Fruit fly (Drosophila melanogaster) whole organism, embryonic: ENCODE measurements around the gene HisCl1.

ENCODE experiments used
- Adf1 ChIP-seq: fragments of 200-800 bp; sonication (Bioruptor generic); IDR thresholded peaks from 2 replicates; pipeline ENCODE4 v1.3.6; 2022; ENCODE audit warnings: missing biosample characterization, missing genetic modification characterization
- Bgb ChIP-seq: fragments of 200-800 bp; sonication (Bioruptor generic); IDR thresholded peaks from 2 replicates; pipeline ENCODE4 v1.3.6; 2022; ENCODE audit warnings: missing biosample characterization, missing genetic modification characterization; ENCODE audit not compliant: partially characterized antibody
- BtbVII ChIP-seq: fragments of 200-800 bp; sonication (Bioruptor generic); optimal IDR thresholded peaks from 3 replicates; lab custom pipeline; 2017; ENCODE audit warnings: missing biosample characterization, mild to moderate bottlenecking, missing genetic modification characterization
- C15 ChIP-seq: fragments of 200-800 bp; sonication (Bioruptor generic); IDR thresholded peaks from 3 replicates; pipeline ENCODE4 v1.3.6; 2022; ENCODE audit warnings: missing biosample characterization, missing genetic modification characterization
- CG10654 ChIP-seq: fragments of 200-800 bp; sonication (Bioruptor generic); optimal IDR thresholded peaks from 2 replicates; lab custom pipeline; 2016; ENCODE audit warnings: missing biosample characterization, missing genetic modification characterization
- CG11093 ChIP-seq: fragments of 200-800 bp; sonication (Bioruptor generic); IDR thresholded peaks from 3 replicates; pipeline ENCODE4 v1.3.6; 2022; ENCODE audit warnings: missing biosample characterization, missing genetic modification characterization
- CG12236 ChIP-seq: fragments of 200-800 bp; sonication (Bioruptor generic); optimal IDR thresholded peaks from 2 replicates; lab custom pipeline; 2016; ENCODE audit warnings: missing biosample characterization, missing genetic modification characterization
- CG1602 ChIP-seq: fragments of 200-800 bp; sonication (Bioruptor generic); optimal IDR thresholded peaks from 3 replicates; lab custom pipeline; 2016; ENCODE audit warnings: missing biosample characterization, missing genetic modification characterization
- CG1832 ChIP-seq: fragments of 200-800 bp; sonication (Bioruptor generic); optimal IDR thresholded peaks from 2 replicates; lab custom pipeline; 2017; ENCODE audit warnings: missing biosample characterization, mild to moderate bottlenecking, missing genetic modification characterization, inconsistent platforms
- CG43689 ChIP-seq: fragments of 200-800 bp; sonication (Bioruptor generic); IDR thresholded peaks from 2 replicates; pipeline ENCODE4 v1.3.6; 2022; ENCODE audit warnings: missing biosample characterization, missing genetic modification characterization
- CG4707 ChIP-seq: fragments of 200-800 bp; sonication (Bioruptor generic); optimal IDR thresholded peaks from 2 replicates; lab custom pipeline; 2018; ENCODE audit warnings: missing biosample characterization, mild to moderate bottlenecking, missing genetic modification characterization, moderate library complexity
- CG7987 ChIP-seq: fragments of 200-800 bp; sonication (Bioruptor generic); optimal IDR thresholded peaks from 2 replicates; lab custom pipeline; 2018; ENCODE audit warnings: missing biosample characterization, mild to moderate bottlenecking, missing genetic modification characterization, moderate library complexity
- CG8478 ChIP-seq: fragments of >200 bp; optimal IDR thresholded peaks from 2 replicates; lab custom pipeline; 2018
- CG8765 ChIP-seq: fragments of 200-800 bp; sonication (Bioruptor generic); IDR thresholded peaks from 2 replicates; pipeline ENCODE4 v1.3.6; 2022; ENCODE audit warnings: missing biosample characterization, missing genetic modification characterization
- CG9609 ChIP-seq: fragments of 200-800 bp; sonication (Bioruptor generic); optimal IDR thresholded peaks from 3 replicates; lab custom pipeline; 2016; ENCODE audit warnings: missing biosample characterization, missing genetic modification characterization
- CoRest ChIP-seq: fragments of 200-800 bp; sonication (Bioruptor generic); optimal IDR thresholded peaks from 3 replicates; lab custom pipeline; 2018; ENCODE audit warnings: missing biosample characterization, mild to moderate bottlenecking, missing genetic modification characterization, moderate library complexity
- Dip3 ChIP-seq: fragments of 200-800 bp; sonication (Bioruptor generic); optimal IDR thresholded peaks from 3 replicates; lab custom pipeline; 2016; ENCODE audit warnings: missing biosample characterization, missing genetic modification characterization
- Dll ChIP-seq: fragments of 200-800 bp; sonication (Bioruptor generic); IDR thresholded peaks from 4 replicates; pipeline ENCODE4 v1.3.6; 2022; ENCODE audit warnings: missing biosample characterization, missing genetic modification characterization; ENCODE audit not compliant: partially characterized antibody
- HLH3B ChIP-seq: fragments of 200-800 bp; sonication (Bioruptor generic); IDR thresholded peaks from 2 replicates; pipeline ENCODE4 v1.3.6; 2022; ENCODE audit warnings: missing biosample characterization, missing genetic modification characterization
- Hey ChIP-seq: fragments of 200-800 bp; sonication (Bioruptor generic); optimal IDR thresholded peaks from 3 replicates; lab custom pipeline; 2018; ENCODE audit warnings: missing biosample characterization, mild to moderate bottlenecking, missing genetic modification characterization
- Hr3 ChIP-seq: fragments of 200-800 bp; sonication (Bioruptor generic); optimal IDR thresholded peaks from 3 replicates; lab custom pipeline; 2016; ENCODE audit warnings: missing biosample characterization, missing genetic modification characterization
- Mrtf ChIP-seq: fragments of 200-800 bp; sonication (Bioruptor generic); IDR thresholded peaks from 3 replicates; pipeline ENCODE4 v1.3.6; 2022; ENCODE audit warnings: missing biosample characterization, missing genetic modification characterization
- NC2β ChIP-seq: fragments of 200-800 bp; sonication (Bioruptor generic); optimal IDR thresholded peaks from 2 replicates; lab custom pipeline; 2016; ENCODE audit warnings: missing biosample characterization, missing genetic modification characterization
- Nf-YB ChIP-seq: fragments of 200-800 bp; sonication (Bioruptor generic); optimal IDR thresholded peaks from 3 replicates; lab custom pipeline; 2019; ENCODE audit warnings: missing biosample characterization, mild to moderate bottlenecking, missing genetic modification characterization, moderate library complexity
- Xrp1 ChIP-seq: fragments of 200-800 bp; sonication (Bioruptor generic); IDR thresholded peaks from 2 replicates; pipeline ENCODE4 v1.3.6; 2022; ENCODE audit warnings: missing biosample characterization, missing genetic modification characterization
- cato ChIP-seq: fragments of 200-800 bp; sonication (Bioruptor generic); optimal IDR thresholded peaks from 2 replicates; lab custom pipeline; 2016; ENCODE audit warnings: missing biosample characterization, missing genetic modification characterization, borderline replicate concordance
- chm ChIP-seq: fragments of 200-800 bp; sonication (Bioruptor generic); IDR thresholded peaks from 2 replicates; pipeline ENCODE4 v1.3.6; 2022; ENCODE audit warnings: missing biosample characterization, missing genetic modification characterization
- da ChIP-seq: fragments of 200-800 bp; sonication (Bioruptor generic); optimal IDR thresholded peaks from 2 replicates; lab custom pipeline; 2016; ENCODE audit warnings: missing biosample characterization, missing genetic modification characterization
- ewg ChIP-seq: fragments of 200-800 bp; sonication (Bioruptor generic); optimal IDR thresholded peaks from 3 replicates; lab custom pipeline; 2017; ENCODE audit warnings: mild to moderate bottlenecking, missing biosample characterization, missing genetic modification reagents, missing genetic modification characterization
- exex ChIP-seq: fragments of 200-800 bp; sonication (Bioruptor generic); optimal IDR thresholded peaks from 4 replicates; lab custom pipeline; 2018; ENCODE audit warnings: missing biosample characterization, mild to moderate bottlenecking, missing genetic modification characterization, moderate library complexity
- gce ChIP-seq: fragments of 200-800 bp; sonication (Bioruptor generic); IDR thresholded peaks from 3 replicates; pipeline ENCODE4 v1.3.6; 2022; ENCODE audit warnings: missing biosample characterization, missing genetic modification characterization
- gem ChIP-seq: fragments of 200-800 bp; sonication (Bioruptor generic); optimal IDR thresholded peaks from 2 replicates; lab custom pipeline; 2019; ENCODE audit warnings: missing biosample characterization, mild to moderate bottlenecking, missing genetic modification characterization, moderate library complexity
- ind ChIP-seq: fragments of 200-800 bp; sonication (Bioruptor generic); optimal IDR thresholded peaks from 3 replicates; lab custom pipeline; 2016; ENCODE audit warnings: missing biosample characterization, missing genetic modification characterization
- lmd ChIP-seq: fragments of 200-800 bp; sonication (Bioruptor generic); IDR thresholded peaks from 2 replicates; pipeline ENCODE4 v1.3.6; 2022; ENCODE audit warnings: missing biosample characterization, missing genetic modification characterization
- nerfin-2 ChIP-seq: fragments of 200-800 bp; sonication (Bioruptor generic); IDR thresholded peaks from 2 replicates; pipeline ENCODE4 v1.3.6; 2022; ENCODE audit warnings: missing biosample characterization, missing genetic modification characterization; ENCODE audit not compliant: partially characterized antibody
- phol ChIP-seq: fragments of 200-800 bp; sonication (Bioruptor generic); optimal IDR thresholded peaks from 3 replicates; lab custom pipeline; 2018; ENCODE audit warnings: missing biosample characterization, mild to moderate bottlenecking, missing genetic modification characterization, moderate library complexity
- schlank ChIP-seq: fragments of 200-800 bp; sonication (Bioruptor generic); optimal IDR thresholded peaks from 2 replicates; lab custom pipeline; 2018; ENCODE audit warnings: missing biosample characterization, mild to moderate bottlenecking, missing genetic modification characterization
- sd ChIP-seq: fragments of 200-800 bp; sonication (Bioruptor generic); optimal IDR thresholded peaks from 3 replicates; lab custom pipeline; 2018; ENCODE audit warnings: missing biosample characterization, mild to moderate bottlenecking, missing genetic modification characterization, moderate library complexity
- sob ChIP-seq: fragments of 200-800 bp; sonication (Bioruptor generic); IDR thresholded peaks from 2 replicates; pipeline ENCODE4 v1.3.6; 2022; ENCODE audit warnings: missing biosample characterization, missing genetic modification characterization
- stwl ChIP-seq: fragments of 200-800 bp; sonication (Bioruptor generic); optimal IDR thresholded peaks from 3 replicates; lab custom pipeline; 2018; ENCODE audit warnings: missing biosample characterization, mild to moderate bottlenecking, missing genetic modification characterization, moderate library complexity
- unpg ChIP-seq: fragments of 200-800 bp; sonication (Bioruptor generic); optimal IDR thresholded peaks from 3 replicates; lab custom pipeline; 2018; ENCODE audit warnings: missing biosample characterization, mild to moderate bottlenecking, missing genetic modification characterization, moderate library complexity

HisCl1 gene

DNA sequence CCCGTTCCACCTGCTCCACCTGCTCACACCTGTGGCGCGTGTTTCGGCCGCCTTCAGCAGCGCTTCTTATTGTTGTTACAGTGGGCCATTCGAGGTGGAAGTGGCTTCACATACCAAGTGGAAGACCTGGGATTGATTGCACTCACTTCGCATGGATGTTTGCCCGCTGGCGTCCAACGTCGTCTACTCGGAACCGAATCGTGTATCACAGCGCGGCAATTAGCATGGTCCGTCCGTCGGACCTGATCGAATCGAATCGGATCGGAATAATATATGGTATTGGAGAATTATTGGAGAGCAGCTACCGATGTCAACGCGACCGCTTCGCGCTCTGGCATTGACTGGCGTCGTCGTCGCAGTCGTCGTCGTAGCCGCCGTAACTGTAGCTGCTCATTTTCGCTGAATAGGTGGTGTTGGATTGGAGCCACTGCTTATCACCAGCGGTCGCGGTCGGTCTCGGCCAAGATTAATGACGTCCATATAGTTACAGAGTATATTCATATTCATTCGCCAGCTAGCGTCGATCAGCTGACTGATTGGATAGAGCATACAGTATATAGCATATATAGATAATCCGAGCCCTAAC, 26.0 kb downstream of the HisCl1 start, which contains the start of gene ClC-a (continued):
- TF ChIP-seq CG7987 (GFP tag; lab: Kevin White, UChicago) (peak; percentile 93), CG43689 (no peak), phol (tag; lab: Kevin White, UChicago) (no peak), Dll (GFP tag; lab: Robert Waterston, UW) (0 out of 4 replicates have a peak, but pooled peaks have one; percentile 36), unpg (GFP tag; lab: Kevin White, UChicago) (no peak), NC2β (GFP tag; lab: Kevin White, UChicago) (no peak), Nf-YB (no peak), Bgb (GFP tag; lab: Robert Waterston, UW) (no peak), sd (peak; percentile 47), cato (GFP tag; lab: Kevin White, UChicago) (no peak), sob (GFP tag; lab: Robert Waterston, UW) (peak; percentile 20; the same call in 1 of the 2 replicates), CG10654 (GFP tag; lab: Kevin White, UChicago) (no peak), stwl (tag; lab: Kevin White, UChicago) (no peak), Dip3 (GFP tag; lab: Kevin White, UChicago) (no peak), gem (tag; lab: Kevin White, UChicago) (no peak), CG1602 (GFP tag; lab: Kevin White, UChicago) (no peak), CG9609 (GFP tag; lab: Kevin White, UChicago) (no peak), lmd (GFP tag; lab: Robert Waterston, UW) (no peak), CG8478 (lab: Kevin White, UChicago) (no peak), chm (no peak), CG4707 (GFP tag; lab: Kevin White, UChicago) (peak; percentile 7), Xrp1 (no peak), Adf1 (GFP tag; lab: Robert Waterston, UW) (peak; percentile 89), nerfin-2 (GFP tag; lab: Robert Waterston, UW) (no peak), Mrtf (GFP tag; lab: Robert Waterston, UW) (no peak), CG11093 (GFP tag; lab: Robert Waterston, UW) (no peak), ewg (GFP tag; lab: Kevin White, UChicago) (no peak), C15 (GFP tag; lab: Robert Waterston, UW) (no peak), CoRest (no peak), da (GFP tag; lab: Kevin White, UChicago) (no peak), BtbVII (GFP tag; lab: Kevin White, UChicago) (peak; percentile 23), CG1832 (GFP tag; lab: Kevin White, UChicago) (no peak), gce (GFP tag; lab: Robert Waterston, UW) (no peak), Hr3 (no peak), CG12236 (GFP tag; lab: Kevin White, UChicago) (no peak), schlank (tag; lab: Kevin White, UChicago) (peak; percentile 33), HLH3B (GFP tag; lab: Robert Waterston, UW) (no peak), CG8765 (no peak), Hey (no peak), exex (tag; lab: Kevin White, UChicago) (peak; percentile 81), ind (no peak)
